Fruit fly (Drosophila melanogaster): ENCODE measurements around the gene CG7573.
A peak's percentile ranks its signal among the peaks of the same experiment; 100 is the strongest.

Gene CG7573

DNA sequence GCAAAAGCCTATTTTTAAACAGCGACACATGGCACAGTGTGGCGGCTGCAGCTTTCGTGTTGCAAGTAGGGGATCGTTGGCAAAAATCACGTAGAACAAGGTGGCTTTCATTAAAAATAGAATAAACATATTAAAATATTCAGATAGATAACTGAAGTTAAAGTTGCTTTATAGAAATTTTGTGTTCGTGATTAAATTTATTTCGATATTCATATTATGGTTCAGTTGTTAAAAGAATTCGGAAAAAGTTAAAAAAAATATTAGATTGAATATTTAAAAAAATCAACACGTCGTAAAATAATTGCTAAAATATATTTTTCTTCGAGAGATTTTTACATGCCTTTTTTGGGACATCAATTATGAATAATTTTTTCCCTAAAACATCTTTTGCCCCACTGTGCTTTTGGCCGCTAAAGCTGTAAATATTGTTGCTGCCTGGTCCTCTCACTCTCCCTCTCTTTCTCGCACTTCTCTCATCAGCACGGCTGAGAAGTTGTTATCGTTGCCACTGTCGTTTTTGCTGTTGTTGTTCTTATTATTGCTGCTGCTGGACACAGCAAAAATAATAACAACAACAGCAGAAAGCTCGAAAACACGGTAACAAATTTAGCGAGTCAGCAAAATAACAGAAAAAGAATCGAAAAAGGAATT, 15.3 kb upstream of the CG7573 start (continued):
- TF ChIP-seq E2f1 (GFP tag; IDR thresholded peaks at IDR 0.05), result peak; percentile 75
- TF ChIP-seq Hsf (GFP tag; optimal IDR thresholded peaks at IDR 0.05), result peak; percentile 85
- no peak for TF ChIP-seq inv (GFP tag; IDR thresholded peaks at IDR 0.05; ENCODE audit: partially characterized antibody)
- TF ChIP-seq cato (GFP tag; optimal IDR thresholded peaks at IDR 0.05; ENCODE audit: borderline replicate concordance), result peak; percentile 81
- TF ChIP-seq dati (GFP tag; IDR thresholded peaks at IDR 0.05), result no peak
- peak; percentile 92 for TF ChIP-seq Hmr (GFP tag; optimal IDR thresholded peaks at IDR 0.05)
- TF ChIP-seq Fer1 (GFP tag; optimal IDR thresholded peaks at IDR 0.05), result peak; percentile 72
- TF ChIP-seq CG13775 (GFP tag; optimal IDR thresholded peaks at IDR 0.05), result peak; percentile 93
- peak; percentile 29 for TF ChIP-seq CG17186 (GFP tag; optimal IDR thresholded peaks at IDR 0.05)
- peak; percentile 74 for TF ChIP-seq H15 (GFP tag; IDR thresholded peaks at IDR 0.05)
- TF ChIP-seq Hand (GFP tag; optimal IDR thresholded peaks at IDR 0.05), result peak; percentile 81
- peak; percentile 72 for TF ChIP-seq fu2 (GFP tag; optimal IDR thresholded peaks at IDR 0.05)
- peak; percentile 82 for TF ChIP-seq lab (GFP tag; optimal IDR thresholded peaks at IDR 0.05)
- TF ChIP-seq Gsc (GFP tag; IDR thresholded peaks at IDR 0.05), result no peak
- TF ChIP-seq CG18262 (tag; optimal IDR thresholded peaks at IDR 0.05), result peak; percentile 97
- TF ChIP-seq sc (optimal IDR thresholded peaks at IDR 0.05), result no peak
- peak; percentile 91 for TF ChIP-seq sc (GFP tag; optimal IDR thresholded peaks at IDR 0.05)
- peak; percentile 87 for TF ChIP-seq CG18599 (GFP tag; optimal IDR thresholded peaks at IDR 0.05)
- peak; percentile 95 for TF ChIP-seq CG9437 (GFP tag; optimal IDR thresholded peaks at IDR 0.05)
- no peak for TF ChIP-seq Bgb (GFP tag; IDR thresholded peaks at IDR 0.05; ENCODE audit: partially characterized antibody)
- TF ChIP-seq Gug (GFP tag; IDR thresholded peaks at IDR 0.05), result no peak; the same call in 2 of the 4 replicates
- TF ChIP-seq eyg (GFP tag; optimal IDR thresholded peaks at IDR 0.05), result peak; percentile 13
- peak; percentile 69 for TF ChIP-seq Mrtf (GFP tag; IDR thresholded peaks at IDR 0.05)
- peak; percentile 45 for TF ChIP-seq CG13123 (GFP tag; optimal IDR thresholded peaks at IDR 0.05)
- TF ChIP-seq CG9797 (GFP tag; optimal IDR thresholded peaks at IDR 0.05), result no peak
- peak; percentile 92 for TF ChIP-seq CG2712 (tag; optimal IDR thresholded peaks at IDR 0.05)
- peak; percentile 91 for TF ChIP-seq az2 (GFP tag; optimal IDR thresholded peaks at IDR 0.05)
- peak; percentile 86 for TF ChIP-seq wor (GFP tag; IDR thresholded peaks at IDR 0.05)
- no peak for TF ChIP-seq en (GFP tag; optimal IDR thresholded peaks at IDR 0.05)
- peak; percentile 62; the same call in 1 of the 2 replicates for TF ChIP-seq CG4360 (GFP tag; IDR thresholded peaks at IDR 0.05)
- TF ChIP-seq CrebB (tag; optimal IDR thresholded peaks at IDR 0.05), result peak; percentile 43
- TF ChIP-seq chm (GFP tag; IDR thresholded peaks at IDR 0.05), result no peak; the same call in 1 of the 2 replicates
- TF ChIP-seq Dfd (GFP tag; optimal IDR thresholded peaks at IDR 0.05), result no peak
- TF ChIP-seq CG15073 (GFP tag; optimal IDR thresholded peaks at IDR 0.05), result peak; percentile 64
- no peak for TF ChIP-seq knrl (GFP tag; IDR thresholded peaks at IDR 0.05; ENCODE audit: partially characterized antibody)
- 0 out of 2 replicates have a peak, but pooled peaks have one; percentile 46 for TF ChIP-seq ro (GFP tag; IDR thresholded peaks at IDR 0.05)
- TF ChIP-seq CG14441 (GFP tag; IDR thresholded peaks at IDR 0.05), result peak; percentile 59
- no peak for TF ChIP-seq Dp (GFP tag; optimal IDR thresholded peaks at IDR 0.05)
- TF ChIP-seq stc (GFP tag; IDR thresholded peaks at IDR 0.05), result peak; percentile 77; the same call in 1 of the 2 replicates
- TF ChIP-seq Pdp1 (GFP tag; optimal IDR thresholded peaks at IDR 0.05), result peak; percentile 57 to 85
- TF ChIP-seq Nf-YC (tag; optimal IDR thresholded peaks at IDR 0.05), result peak; percentile 79
- peak; percentile 69; the same call in 1 of the 2 replicates for TF ChIP-seq onecut (GFP tag; IDR thresholded peaks at IDR 0.05)
- no peak for TF ChIP-seq br (optimal IDR thresholded peaks at IDR 0.05)
- TF ChIP-seq ara (GFP tag; IDR thresholded peaks at IDR 0.05), result peak; percentile 70; the same call in 1 of the 2 replicates
- peak in 1 of 2 experiments; percentile 94 for TF ChIP-seq eve (GFP tag; optimal IDR thresholded peaks at IDR 0.05)
- peak; percentile 88 for TF ChIP-seq CG8388 (GFP tag; optimal IDR thresholded peaks at IDR 0.05)
- TF ChIP-seq Dip3 (GFP tag; optimal IDR thresholded peaks at IDR 0.05), result peak; percentile 77
- peak; percentile 1 for TF ChIP-seq fd64A (GFP tag; optimal IDR thresholded peaks at IDR 0.05)
- TF ChIP-seq Adf1 (GFP tag; IDR thresholded peaks at IDR 0.05), result no peak; the same call in 1 of the 2 replicates
- TF ChIP-seq CG11696 (GFP tag; IDR thresholded peaks at IDR 0.05), result peak; percentile 63

Measured in whole organism, embryonic.